Fruit fly (Drosophila melanogaster) whole organism, wandering third instar larva: ENCODE data around the gene btsz.

Source experiments
- CG32264 ChIP-seq: fragments of 200-800 bp; sonication (Bioruptor generic); optimal IDR thresholded peaks from 2 replicates; lab custom pipeline; 2016; ENCODE audit warnings: missing biosample characterization, missing genetic modification characterization
- Dfd ChIP-seq: fragments of >200 bp; optimal IDR thresholded peaks from 2 replicates; lab custom pipeline; 2017; ENCODE audit warnings: missing biosample characterization, missing genetic modification characterization
- Jra ChIP-seq: sonication (Bioruptor generic); optimal IDR thresholded peaks from 2 replicates; lab custom pipeline; 2016; ENCODE audit warnings: missing biosample characterization, missing genetic modification characterization
- Myc ChIP-seq: fragments of >200 bp; optimal IDR thresholded peaks from 2 replicates; lab custom pipeline; 2017
- br ChIP-seq: fragments of 200-800 bp; sonication (Bioruptor generic); optimal IDR thresholded peaks from 2 replicates; lab custom pipeline; 2016; ENCODE audit warnings: missing biosample characterization, missing genetic modification characterization
- brk ChIP-seq: fragments of 200-800 bp; sonication (Bioruptor generic); optimal IDR thresholded peaks from 2 replicates; lab custom pipeline; 2016; ENCODE audit warnings: missing biosample characterization, mild to moderate bottlenecking, missing genetic modification characterization
- ey ChIP-seq: fragments of 200-800 bp; sonication (Bioruptor generic); optimal IDR thresholded peaks from 2 replicates; lab custom pipeline; 2016; ENCODE audit warnings: missing biosample characterization, missing genetic modification characterization
- fru ChIP-seq: fragments of 200-800 bp; sonication (Bioruptor generic); optimal IDR thresholded peaks from 3 replicates; lab custom pipeline; 2016; ENCODE audit warnings: missing biosample characterization, mild to moderate bottlenecking, missing genetic modification characterization
- lola ChIP-seq: fragments of >200 bp; optimal IDR thresholded peaks from 2 replicates; lab custom pipeline; 2017; ENCODE audit warnings: missing biosample characterization, missing genetic modification characterization
- pan ChIP-seq: fragments of >200 bp; optimal IDR thresholded peaks from 2 replicates; lab custom pipeline; 2017
- tai ChIP-seq: sonication (Bioruptor generic); optimal IDR thresholded peaks from 2 replicates; lab custom pipeline; 2016; ENCODE audit warnings: missing biosample characterization, missing genetic modification characterization

dm6 chr3R:14780747-14781146 is 94.5 kb downstream of the btsz start:
- no peak for TF ChIP-seq brk (GFP tag; lab: Kevin White, UChicago)
- TF ChIP-seq fru: no peak
- TF ChIP-seq tai (GFP tag; lab: Kevin White, UChicago): no peak
- no peak for TF ChIP-seq Dfd (GFP tag; lab: Kevin White, UChicago)
- no peak for TF ChIP-seq ey
- TF ChIP-seq Jra (GFP tag; lab: Kevin White, UChicago): peak; percentile 28
- no peak for TF ChIP-seq Myc (lab: Kevin White, UChicago)
- TF ChIP-seq br (GFP tag; lab: Kevin White, UChicago): no peak
- no peak for TF ChIP-seq pan (lab: Kevin White, UChicago)
- TF ChIP-seq CG32264 (GFP tag; lab: Kevin White, UChicago): no peak
- TF ChIP-seq lola (GFP tag; lab: Kevin White, UChicago): no peak
